Fruit fly (Drosophila melanogaster) whole organism, embryonic: ENCODE results near the gene CG31211.

Experiments used
- Adf1 ChIP-seq: fragments of 200-800 bp; sonication (Bioruptor generic); IDR thresholded peaks from 2 replicates; pipeline ENCODE4 v1.3.6; 2022; ENCODE audit warnings: missing biosample characterization, missing genetic modification characterization
- Awh ChIP-seq: fragments of 200-800 bp; sonication (Bioruptor generic); IDR thresholded peaks from 2 replicates; pipeline ENCODE4, ENCODE4 v1.3.6; 2022; ENCODE audit warnings: missing biosample characterization, missing genetic modification characterization
- CG10147 ChIP-seq: fragments of 200-800 bp; sonication (Bioruptor generic); optimal IDR thresholded peaks from 2 replicates; lab custom pipeline; 2019; ENCODE audit warnings: missing biosample characterization, mild to moderate bottlenecking, missing genetic modification characterization, moderate library complexity
- CG10209 ChIP-seq: fragments of 200-800 bp; sonication (Bioruptor generic); optimal IDR thresholded peaks from 3 replicates; lab custom pipeline; 2017; ENCODE audit warnings: missing biosample characterization, mild to moderate bottlenecking, missing genetic modification characterization, missing genetic modification reagents
- CG10366 ChIP-seq: fragments of 200-800 bp; sonication (Bioruptor generic); IDR thresholded peaks from 2 replicates; pipeline ENCODE4 v1.3.6; 2022; ENCODE audit warnings: missing biosample characterization, missing genetic modification characterization
- CG10565 ChIP-seq: fragments of 200-800 bp; sonication (Bioruptor generic); optimal IDR thresholded peaks from 3 replicates; lab custom pipeline; 2016; ENCODE audit warnings: missing biosample characterization, mild to moderate bottlenecking, missing genetic modification characterization
- CG12155 ChIP-seq: fragments of 200-800 bp; sonication (Bioruptor generic); optimal IDR thresholded peaks from 3 replicates; lab custom pipeline; 2016; ENCODE audit warnings: missing biosample characterization, missing genetic modification characterization
- CG12659 ChIP-seq: fragments of 200-800 bp; sonication (Bioruptor generic); optimal IDR thresholded peaks from 3 replicates; lab custom pipeline; 2017; ENCODE audit warnings: mild to moderate bottlenecking, missing biosample characterization, missing genetic modification reagents, missing genetic modification characterization
- CG13287 ChIP-seq: fragments of 200-800 bp; sonication (Bioruptor generic); IDR thresholded peaks from 2 replicates; pipeline ENCODE4 v1.3.6; 2022; ENCODE audit warnings: missing biosample characterization, missing genetic modification characterization; ENCODE audit not compliant: partially characterized antibody
- CG14050 ChIP-seq: fragments of 200-800 bp; sonication (Bioruptor generic); IDR thresholded peaks from 3 replicates; pipeline ENCODE4 v1.3.6; 2022; ENCODE audit warnings: missing biosample characterization, missing genetic modification characterization
- CG14710 ChIP-seq: fragments of 200-800 bp; sonication (Bioruptor generic); optimal IDR thresholded peaks from 3 replicates; lab custom pipeline; 2019; ENCODE audit warnings: missing biosample characterization, mild to moderate bottlenecking, missing genetic modification characterization, moderate library complexity
- CG15514 ChIP-seq: fragments of 200-800 bp; sonication (Bioruptor generic); optimal IDR thresholded peaks from 3 replicates; lab custom pipeline; 2017; ENCODE audit warnings: missing biosample characterization, missing genetic modification characterization, mild to moderate bottlenecking, moderate library complexity, missing genetic modification reagents
- CG15601 ChIP-seq: fragments of 200-800 bp; sonication (Bioruptor generic); optimal IDR thresholded peaks from 3 replicates; lab custom pipeline; 2019; ENCODE audit warnings: missing biosample characterization, mild to moderate bottlenecking, missing genetic modification characterization, moderate library complexity
- CG18011 ChIP-seq: fragments of 200-800 bp; sonication (Bioruptor generic); optimal IDR thresholded peaks from 2 replicates; lab custom pipeline; 2017; ENCODE audit warnings: missing biosample characterization, missing genetic modification characterization, mild to moderate bottlenecking, moderate library complexity, missing genotype
- CG1832 ChIP-seq: fragments of 200-800 bp; sonication (Bioruptor generic); optimal IDR thresholded peaks from 2 replicates; lab custom pipeline; 2017; ENCODE audit warnings: missing biosample characterization, mild to moderate bottlenecking, missing genetic modification characterization, inconsistent platforms
- CG18599 ChIP-seq: fragments of 200-800 bp; sonication (Bioruptor generic); optimal IDR thresholded peaks from 3 replicates; lab custom pipeline; 2017; ENCODE audit warnings: missing biosample characterization, missing genetic modification characterization, mild to moderate bottlenecking, moderate library complexity, missing genetic modification reagents
- CG2202 ChIP-seq: fragments of 200-800 bp; sonication (Bioruptor generic); optimal IDR thresholded peaks from 2 replicates; lab custom pipeline; 2018; ENCODE audit warnings: missing biosample characterization, mild to moderate bottlenecking, missing genetic modification characterization
- CG3065 ChIP-seq: fragments of 200-800 bp; sonication (Bioruptor generic); optimal IDR thresholded peaks from 2 replicates; lab custom pipeline; 2016; ENCODE audit warnings: missing biosample characterization, missing genetic modification characterization
- CG3281 ChIP-seq: fragments of 200-800 bp; sonication (Bioruptor generic); optimal IDR thresholded peaks from 3 replicates; lab custom pipeline; 2017; ENCODE audit warnings: missing biosample characterization, mild to moderate bottlenecking, missing genetic modification characterization
- CG33213 ChIP-seq: fragments of 200-800 bp; sonication (Bioruptor generic); optimal IDR thresholded peaks from 3 replicates; lab custom pipeline; 2016; ENCODE audit warnings: missing biosample characterization, missing genetic modification characterization
- CG34376 ChIP-seq: fragments of 200-800 bp; sonication (Bioruptor generic); optimal IDR thresholded peaks from 2 replicates; lab custom pipeline; 2018; ENCODE audit warnings: missing biosample characterization, mild to moderate bottlenecking, missing genetic modification characterization
- CG4424 ChIP-seq: fragments of 200-800 bp; sonication (Bioruptor generic); optimal IDR thresholded peaks from 3 replicates; lab custom pipeline; 2016; ENCODE audit warnings: missing biosample characterization, missing genetic modification characterization
- CG4707 ChIP-seq: fragments of 200-800 bp; sonication (Bioruptor generic); optimal IDR thresholded peaks from 2 replicates; lab custom pipeline; 2018; ENCODE audit warnings: missing biosample characterization, mild to moderate bottlenecking, missing genetic modification characterization, moderate library complexity
- CG4854 ChIP-seq: fragments of 200-800 bp; sonication (Bioruptor generic); optimal IDR thresholded peaks from 2 replicates; lab custom pipeline; 2016; ENCODE audit warnings: missing biosample characterization, missing genetic modification characterization, inconsistent platforms
- CG6175 ChIP-seq: fragments of 200-800 bp; sonication (Bioruptor generic); IDR thresholded peaks from 3 replicates; pipeline ENCODE4 v1.3.6; 2022; ENCODE audit warnings: missing biosample characterization, missing genetic modification characterization
- CG7271 ChIP-seq: fragments of 200-800 bp; sonication (Bioruptor generic); optimal IDR thresholded peaks from 2 replicates; lab custom pipeline; 2018; ENCODE audit warnings: missing biosample characterization, mild to moderate bottlenecking, missing genetic modification characterization, moderate library complexity
- CG7357 ChIP-seq: fragments of 200-800 bp; sonication (Bioruptor generic); IDR thresholded peaks from 3 replicates; pipeline ENCODE4 v1.3.6; 2022; ENCODE audit warnings: missing biosample characterization, missing genetic modification characterization
- CG8089 ChIP-seq: fragments of 200-800 bp; sonication (Bioruptor generic); optimal IDR thresholded peaks from 3 replicates; lab custom pipeline; 2016; ENCODE audit warnings: missing biosample characterization, missing genetic modification characterization
- CG8290 ChIP-seq, 3 experiments: fragments of 200-800 bp; sonication (Bioruptor generic); optimal IDR thresholded peaks; 2 replicates each; lab custom pipeline; 2016 to 2019; ENCODE audit warnings: missing biosample characterization in 3 of 3, missing genetic modification characterization in 3 of 3, mild to moderate bottlenecking in 2 of 3, moderate library complexity in 1 of 3
- CG9797 ChIP-seq: fragments of 200-800 bp; sonication (Bioruptor generic); optimal IDR thresholded peaks from 3 replicates; lab custom pipeline; 2018; ENCODE audit warnings: missing biosample characterization, mild to moderate bottlenecking, missing genetic modification characterization
- Chrac-16 ChIP-seq: fragments of 200-800 bp; sonication (Bioruptor generic); optimal IDR thresholded peaks from 3 replicates; lab custom pipeline; 2016; ENCODE audit warnings: missing biosample characterization, missing genetic modification characterization
- Gug ChIP-seq: fragments of 200-800 bp; sonication (Bioruptor generic); IDR thresholded peaks from 4 replicates; pipeline ENCODE4 v1.3.6; 2022; ENCODE audit warnings: missing biosample characterization, missing genetic modification characterization
- Hand ChIP-seq: fragments of 200-800 bp; sonication (Bioruptor generic); optimal IDR thresholded peaks from 2 replicates; lab custom pipeline; 2017; ENCODE audit warnings: mild to moderate bottlenecking, missing biosample characterization, missing genetic modification reagents, missing genetic modification characterization
- Myb ChIP-seq: fragments of 200-800 bp; sonication (Bioruptor generic); optimal IDR thresholded peaks from 2 replicates; lab custom pipeline; 2016; ENCODE audit warnings: missing biosample characterization, missing genetic modification characterization
- NK7.1 ChIP-seq: fragments of 200-800 bp; sonication (Bioruptor generic); optimal IDR thresholded peaks from 3 replicates; lab custom pipeline; 2016; ENCODE audit warnings: missing biosample characterization, missing genetic modification characterization
- Nf-YC ChIP-seq: fragments of 200-800 bp; optimal IDR thresholded peaks from 3 replicates; lab custom pipeline; 2019; ENCODE audit warnings: missing biosample characterization, mild to moderate bottlenecking, missing genetic modification characterization, moderate library complexity
- TFAM ChIP-seq: fragments of 200-800 bp; sonication (Bioruptor generic); optimal IDR thresholded peaks from 2 replicates; lab custom pipeline; 2017; ENCODE audit warnings: missing biosample characterization, missing genetic modification characterization, inconsistent platforms
- cad ChIP-seq: fragments of >200 bp; optimal IDR thresholded peaks from 2 replicates; lab custom pipeline; 2017; ENCODE audit warnings: missing biosample characterization, missing genetic modification characterization
- crc ChIP-seq: fragments of 200-800 bp; sonication (Bioruptor generic); optimal IDR thresholded peaks from 2 replicates; lab custom pipeline; 2016; ENCODE audit warnings: missing biosample characterization, missing genetic modification characterization
- disco-r ChIP-seq: fragments of 200-800 bp; sonication (Bioruptor generic); optimal IDR thresholded peaks from 2 replicates; lab custom pipeline; 2016; ENCODE audit warnings: missing biosample characterization, missing genetic modification characterization
- eyg ChIP-seq: fragments of 200-800 bp; sonication (Bioruptor generic); optimal IDR thresholded peaks from 3 replicates; lab custom pipeline; 2016; ENCODE audit warnings: missing biosample characterization, missing genetic modification characterization
- h ChIP-seq: fragments of >200 bp; optimal IDR thresholded peaks from 2 replicates; lab custom pipeline; 2017
- hkb ChIP-seq, 2 experiments: fragments of 200-800 bp in 1 of 2; fragments of >200 bp in 1 of 2; sonication (Bioruptor generic) in 1 of 2; IDR thresholded peaks in 1 of 2; optimal IDR thresholded peaks in 1 of 2; 2 replicates each; pipeline versions ENCODE4 v1.3.6 to Lab custom; 2017 to 2022; ENCODE audit warnings: missing biosample characterization in 1 of 2, missing genetic modification characterization in 1 of 2
- kah ChIP-seq: fragments of 200-800 bp; sonication (Bioruptor generic); optimal IDR thresholded peaks from 2 replicates; lab custom pipeline; 2018; ENCODE audit warnings: missing biosample characterization, mild to moderate bottlenecking, missing genetic modification characterization
- lab ChIP-seq: fragments of 200-800 bp; sonication (Bioruptor generic); optimal IDR thresholded peaks from 3 replicates; lab custom pipeline; 2017; ENCODE audit warnings: missing biosample characterization, missing genetic modification characterization, mild to moderate bottlenecking, moderate library complexity, missing genetic modification reagents
- row ChIP-seq: fragments of 200-800 bp; sonication (Bioruptor generic); IDR thresholded peaks from 3 replicates; pipeline ENCODE4 v1.3.6; 2022; ENCODE audit warnings: missing biosample characterization, missing genetic modification characterization
- so ChIP-seq: fragments of 200-800 bp; sonication (Bioruptor generic); IDR thresholded peaks from 3 replicates; pipeline ENCODE4 v1.3.6; 2022; ENCODE audit warnings: missing biosample characterization, missing genetic modification characterization
- vvl ChIP-seq: fragments of 200-800 bp; sonication (Bioruptor generic); IDR thresholded peaks from 2 replicates; pipeline ENCODE4 v1.3.6; 2022; ENCODE audit warnings: missing biosample characterization, missing genetic modification characterization
- zen ChIP-seq: fragments of 200-800 bp; sonication (Bioruptor generic); optimal IDR thresholded peaks from 3 replicates; lab custom pipeline; 2018; ENCODE audit warnings: missing biosample characterization, mild to moderate bottlenecking, missing genetic modification characterization, moderate library complexity

CG31211 gene

DNA sequence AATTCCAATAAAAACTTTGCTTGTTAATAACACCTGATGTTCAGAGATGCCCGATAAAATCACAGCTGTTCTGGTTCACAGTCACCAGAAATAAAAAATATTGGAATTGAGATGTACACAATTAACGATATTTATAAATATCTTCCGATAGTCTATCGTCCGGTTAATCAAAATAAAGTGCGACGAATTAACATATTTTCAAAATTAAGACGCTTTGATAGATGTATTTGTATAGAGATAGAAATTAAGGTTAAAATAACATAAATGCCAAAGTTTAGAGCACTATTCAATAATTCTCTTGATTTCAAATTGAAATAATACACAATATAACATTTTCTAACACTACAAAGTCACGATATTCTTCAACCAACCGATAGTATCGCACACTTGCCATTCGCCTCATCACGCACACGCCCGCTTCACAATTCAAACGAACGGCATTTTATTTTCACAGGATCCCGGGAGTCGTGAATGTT, 13.3 kb downstream of the CG31211 start, which contains the start of the genes CG3281 and aurA (continued):
- TF ChIP-seq CG14050 (GFP tag; lab: Robert Waterston, UW) (peak; percentile 34; the same call in 1 of the 3 replicates), CG8089 (GFP tag; lab: Kevin White, UChicago) (peak; percentile 38), vvl (peak; percentile 61), CG10147 (GFP tag; lab: Kevin White, UChicago) (peak; percentile 71), CG34376 (GFP tag; lab: Kevin White, UChicago) (peak; percentile 72), CG10366 (GFP tag; lab: Robert Waterston, UW) (peak; percentile 21; the same call in 1 of the 2 replicates), CG10565 (GFP tag; lab: Kevin White, UChicago) (peak; percentile 20), Myb (GFP tag; lab: Kevin White, UChicago) (peak; percentile 89), CG8290 (GFP tag; optimal IDR thresholded peaks at IDR 0.05; lab: Kevin White, UChicago) (peak; percentile 86), CG8290 (tag; optimal IDR thresholded peaks at IDR 0.05; lab: Kevin White, UChicago) (peak; percentile 50 to 72), CG7357 (GFP tag; lab: Robert Waterston, UW) (peak; percentile 59; the same call in 1 of the 3 replicates), CG2202 (peak; percentile 20), h (lab: Kevin White, UChicago) (no peak), CG10209 (GFP tag; lab: Kevin White, UChicago) (peak; percentile 56), CG18011 (GFP tag; lab: Kevin White, UChicago) (peak; percentile 47), CG33213 (peak; percentile 70), Gug (GFP tag; lab: Robert Waterston, UW) (peak; percentile 57; the same call in 1 of the 4 replicates), CG6175 (no peak), eyg (GFP tag; lab: Kevin White, UChicago) (peak; percentile 38), Hand (GFP tag; lab: Kevin White, UChicago) (no peak), Nf-YC (tag; lab: Kevin White, UChicago) (peak; percentile 75), CG3065 (GFP tag; lab: Kevin White, UChicago) (peak; percentile 1), CG4707 (GFP tag; lab: Kevin White, UChicago) (no peak), kah (GFP tag; lab: Kevin White, UChicago) (no peak), CG3281 (GFP tag; lab: Kevin White, UChicago) (peak; percentile 80), TFAM (GFP tag; lab: Kevin White, UChicago) (no peak), NK7.1 (GFP tag; lab: Kevin White, UChicago) (no peak), CG7271 (tag; lab: Kevin White, UChicago) (peak; percentile 49), CG12659 (GFP tag; lab: Kevin White, UChicago) (peak; percentile 88), CG15601 (tag; lab: Kevin White, UChicago) (peak; percentile 57), CG4854 (no peak), crc (GFP tag; lab: Kevin White, UChicago) (peak; percentile 68), cad (GFP tag; lab: Kevin White, UChicago) (no peak), lab (no peak), CG18599 (GFP tag; lab: Kevin White, UChicago) (peak; percentile 51), hkb (optimal IDR thresholded peaks at IDR 0.05; lab: Kevin White, UChicago) (no peak), hkb (GFP tag; IDR thresholded peaks at IDR 0.05; lab: Robert Waterston, UW) (0 out of 2 replicates have a peak, but pooled peaks have one; percentile 40), CG13287 (peak; percentile 97), so (GFP tag; lab: Robert Waterston, UW) (no peak), row (GFP tag; lab: Robert Waterston, UW) (peak; percentile 95), disco-r (GFP tag; lab: Kevin White, UChicago) (peak; percentile 42), CG9797 (peak; percentile 57), Awh (GFP tag; lab: Robert Waterston, UW) (no peak), Adf1 (GFP tag; lab: Robert Waterston, UW) (no peak), zen (peak; percentile 75), Chrac-16 (GFP tag; lab: Kevin White, UChicago) (peak; percentile 83), CG14710 (tag; lab: Kevin White, UChicago) (peak; percentile 92), CG4424 (GFP tag; lab: Kevin White, UChicago) (peak; percentile 82), CG12155 (peak; percentile 76), CG1832 (GFP tag; lab: Kevin White, UChicago) (no peak), CG15514 (GFP tag; lab: Kevin White, UChicago) (peak; percentile 83)
